Fruit fly (Drosophila melanogaster) whole organism, adult: ENCODE measurements around the gene TwdlB.

Experiments used
- CG14711 ChIP-seq: fragments of 200-800 bp; sonication (Bioruptor generic); optimal IDR thresholded peaks from 2 replicates; lab custom pipeline; 2018; ENCODE audit warnings: missing biosample characterization, mild to moderate bottlenecking, missing genetic modification characterization, moderate library complexity
- CG1620 ChIP-seq: fragments of 200-800 bp; sonication (Bioruptor generic); optimal IDR thresholded peaks from 2 replicates; lab custom pipeline; 2016; ENCODE audit warnings: missing biosample characterization, missing genetic modification characterization
- CG5204 ChIP-seq: fragments of 200-800 bp; sonication (Bioruptor generic); optimal IDR thresholded peaks from 2 replicates; lab custom pipeline; 2016; ENCODE audit warnings: missing biosample characterization, missing genetic modification characterization
- Mnt ChIP-seq: fragments of 200-800 bp; sonication (Bioruptor generic); optimal IDR thresholded peaks from 2 replicates; lab custom pipeline; 2016; ENCODE audit warnings: missing biosample characterization, mild to moderate bottlenecking, missing genetic modification characterization
- kay ChIP-seq: fragments of 200-800 bp; sonication (Bioruptor generic); peaks from one replicate; lab custom pipeline; 2016; ENCODE audit warnings: missing biosample characterization, missing genetic modification characterization, borderline replicate concordance
- ovo ChIP-seq: fragments of 200-800 bp; sonication (Bioruptor generic); optimal IDR thresholded peaks from 2 replicates; lab custom pipeline; 2016; ENCODE audit warnings: missing biosample characterization, missing genetic modification characterization
- pad ChIP-seq: fragments of 200-800 bp; sonication (Bioruptor generic); optimal IDR thresholded peaks from 3 replicates; lab custom pipeline; 2017; ENCODE audit warnings: missing biosample characterization, missing genetic modification characterization, mild to moderate bottlenecking, moderate library complexity, missing genetic modification reagents

dm6 chr3R:26588158-26588584 lies 35.2 kb downstream of the TwdlB start:
- no peak for TF ChIP-seq kay (GFP tag; lab: Kevin White, UChicago)
- TF ChIP-seq CG1620 (GFP tag; lab: Kevin White, UChicago): no peak
- no peak for TF ChIP-seq Mnt
- no peak for TF ChIP-seq ovo (GFP tag; lab: Kevin White, UChicago)
- TF ChIP-seq CG14711 (tag; lab: Kevin White, UChicago): no peak
- TF ChIP-seq pad (GFP tag; lab: Kevin White, UChicago): no peak
- no peak for TF ChIP-seq CG5204
